Worm (Caenorhabditis elegans): ENCODE results near the gene F32D8.15.

Gene F32D8.15

DNA sequence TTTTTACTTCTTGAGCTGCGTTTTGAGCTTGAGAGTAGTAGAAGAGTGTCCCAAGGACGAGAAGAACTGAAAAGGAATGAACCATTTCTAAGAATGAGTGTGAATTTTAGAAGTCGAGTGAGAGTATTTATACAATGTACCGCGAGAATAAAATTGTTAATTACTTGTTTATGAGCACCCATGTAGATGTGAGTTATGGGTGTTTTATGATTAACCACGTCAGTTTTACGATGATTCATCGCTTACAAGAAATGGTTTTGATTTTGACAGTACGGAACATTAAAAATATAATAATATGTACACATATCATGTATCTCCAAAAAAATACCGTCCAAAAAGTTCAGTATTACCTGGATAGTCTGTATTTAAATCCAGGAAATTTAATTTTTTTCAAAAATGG lies 50.5 kb downstream of the F32D8.15 start, which contains the start of gene clec-221:
clec-221 (minus strand) TSS at position 101 of the 400 bp plus-strand sequence.
- TF ChIP-seq skn-1 (tag; optimal IDR thresholded peaks at IDR 0.05): no peak
- TF ChIP-seq lin-1 (GFP tag; IDR thresholded peaks at IDR 0.05): no peak
- TF ChIP-seq ZK546.5 (tag; optimal IDR thresholded peaks at IDR 0.05): no peak
- TF ChIP-seq ces-1 (GFP tag; optimal IDR thresholded peaks at IDR 0.05): no peak
- TF ChIP-seq T20F7.1 (GFP tag; optimal IDR thresholded peaks at IDR 0.05): no peak
- no peak for TF ChIP-seq ctbp-1 (GFP tag; IDR thresholded peaks at IDR 0.05)
- TF ChIP-seq F49E8.2 (tag; optimal IDR thresholded peaks at IDR 0.05; ENCODE audit: borderline replicate concordance): no peak
- TF ChIP-seq unc-62 (GFP tag; optimal IDR thresholded peaks at IDR 0.05 in 1 of 2): no peak
- no peak for TF ChIP-seq unc-62 (tag; optimal IDR thresholded peaks at IDR 0.05)
- no peak for TF ChIP-seq dve-1 (tag; optimal IDR thresholded peaks at IDR 0.05; ENCODE audit: insufficient read depth)
- TF ChIP-seq Y105C5A.15 (GFP tag; IDR thresholded peaks at IDR 0.05): no peak
- TF ChIP-seq pha-4 (GFP tag; IDR thresholded peaks at IDR 0.05): no peak
- no peak for TF ChIP-seq pha-4 (tag; optimal IDR thresholded peaks at IDR 0.05)

DNA sequence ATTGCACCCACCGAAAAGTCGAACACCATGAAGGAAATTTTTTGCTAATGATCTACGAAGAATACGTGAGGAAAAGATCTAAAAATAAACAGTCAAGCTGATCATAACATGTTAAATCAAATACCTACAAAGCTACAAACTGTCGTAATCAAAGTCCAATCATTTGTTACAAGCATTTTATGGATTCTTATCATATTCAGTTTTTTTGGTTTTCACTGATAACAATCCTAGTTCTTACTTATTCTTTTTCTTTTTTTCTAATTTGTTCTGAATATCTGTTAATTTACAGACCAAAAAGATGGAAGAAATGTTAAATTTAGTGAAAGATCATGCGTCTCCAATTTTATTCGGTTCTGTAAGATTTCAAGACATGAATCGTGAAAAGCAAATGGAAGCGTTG lies 51.0 kb downstream of the F32D8.15 start, which contains the start of gene F17C11.6:
F17C11.6 (plus strand) TSS at position 290 of the 400 bp plus-strand sequence.
- TF ChIP-seq dve-1 (tag; optimal IDR thresholded peaks at IDR 0.05; ENCODE audit: insufficient read depth) (peak; percentile 7), unc-62 (GFP tag; optimal IDR thresholded peaks at IDR 0.05 in 1 of 2) (no peak), unc-62 (tag; optimal IDR thresholded peaks at IDR 0.05) (no peak), daf-16 (GFP tag; optimal IDR thresholded peaks at IDR 0.05) (no peak), daf-16 (tag; optimal IDR thresholded peaks at IDR 0.05) (peak; percentile 27)

DNA sequence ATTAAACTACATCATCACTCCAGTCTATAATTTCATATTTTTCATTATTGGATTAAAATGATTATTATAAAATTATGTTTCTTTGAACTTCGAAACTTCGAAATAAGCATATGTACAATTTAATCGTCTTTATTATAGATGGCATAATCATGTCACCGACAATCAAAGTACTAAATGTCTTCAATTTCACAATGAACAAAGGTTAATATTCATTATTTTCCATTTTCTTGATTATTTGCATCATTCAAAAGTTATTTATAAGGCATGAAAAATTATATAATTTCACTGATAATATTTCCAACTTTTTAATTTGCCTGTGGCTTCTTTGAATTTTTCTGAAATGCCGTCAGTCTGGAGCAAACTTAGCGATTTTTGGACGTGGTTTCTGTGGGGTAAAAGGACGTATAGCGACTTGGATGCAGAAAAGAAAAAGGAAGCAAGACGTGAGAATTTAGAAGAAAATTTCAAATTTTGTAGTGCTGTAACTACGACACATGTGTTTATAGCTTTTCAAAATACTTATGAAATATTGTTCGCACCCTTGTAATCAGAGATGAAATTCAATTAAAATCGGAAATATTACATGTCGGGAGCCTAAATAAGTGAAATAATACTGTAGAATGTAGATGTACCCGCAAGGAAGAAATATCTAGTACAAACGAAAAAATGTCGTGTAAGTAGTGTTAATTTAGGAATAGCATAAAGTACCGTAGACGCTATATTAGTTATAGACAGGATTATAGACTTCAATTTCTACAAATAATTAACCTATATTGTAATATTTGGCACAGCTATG lies 52.0 kb downstream of the F32D8.15 start, which contains the start of gene F17C11.13:
F17C11.13 (plus strand) TSS at position 243 of the 796 bp plus-strand sequence.
- TF ChIP-seq fos-1 (tag; optimal IDR thresholded peaks at IDR 0.05) (no peak), lin-29 (GFP tag; IDR thresholded peaks at IDR 0.05) (no peak), nhr-102 (tag; optimal IDR thresholded peaks at IDR 0.05) (no peak), dve-1 (tag; optimal IDR thresholded peaks at IDR 0.05; ENCODE audit: insufficient read depth) (peak; percentile 36), set-16 (GFP tag; IDR thresholded peaks at IDR 0.05) (no peak), nhr-28 (tag; optimal IDR thresholded peaks at IDR 0.05) (no peak), ceh-32 (tag; optimal IDR thresholded peaks at IDR 0.05; ENCODE audit: poor library complexity) (no peak), madf-5 (GFP tag; IDR thresholded peaks at IDR 0.05) (no peak), daf-12 (tag; optimal IDR thresholded peaks at IDR 0.05) (no peak), mdt-29 (GFP tag; IDR thresholded peaks at IDR 0.05) (no peak), Y5F2A.4 (GFP tag; optimal IDR thresholded peaks at IDR 0.05) (no peak), nhr-11 (tag; optimal IDR thresholded peaks at IDR 0.05) (no peak), lin-1 (GFP tag; IDR thresholded peaks at IDR 0.05) (no peak), gei-8 (GFP tag; optimal IDR thresholded peaks at IDR 0.05) (no peak), Y105C5A.15 (GFP tag; IDR thresholded peaks at IDR 0.05) (no peak), daf-19 (GFP tag; conservative IDR thresholded peaks at IDR 0.05) (no peak), ztf-7 (tag; optimal IDR thresholded peaks at IDR 0.05) (no peak), hmg-1.1 (GFP tag; IDR thresholded peaks at IDR 0.05) (no peak), egl-27 (tag; optimal IDR thresholded peaks at IDR 0.05) (no peak), ztf-11 (tag; optimal IDR thresholded peaks at IDR 0.05) (no peak), mep-1 (tag; optimal IDR thresholded peaks at IDR 0.05) (peak; percentile 59), hlh-11 (tag; optimal IDR thresholded peaks at IDR 0.05) (peak; percentile 8), pqm-1 (tag; optimal IDR thresholded peaks at IDR 0.05) (peak; percentile 39), Y75B8A.6 (GFP tag; IDR thresholded peaks at IDR 0.05) (no peak), snpc-4 (tag; optimal IDR thresholded peaks at IDR 0.05) (no peak), mes-2 (tag; optimal IDR thresholded peaks at IDR 0.05; ENCODE audit: poor library complexity, severe bottlenecking) (no peak), daf-8 (GFP tag; IDR thresholded peaks at IDR 0.05) (no peak), lir-3 (tag; optimal IDR thresholded peaks at IDR 0.05) (no peak), lsy-2 (tag; optimal IDR thresholded peaks at IDR 0.05) (no peak), D1046.2 (GFP tag; IDR thresholded peaks at IDR 0.05) (no peak), zfp-3 (GFP tag; conservative IDR thresholded peaks at IDR 0.05) (0 out of 2 replicates have a peak, but pooled peaks have one; percentile 19), aha-1 (tag) (peak; percentile 98), ZK546.5 (tag; optimal IDR thresholded peaks at IDR 0.05) (no peak), saeg-2 (GFP tag; IDR thresholded peaks at IDR 0.05) (no peak), F44E2.7 (GFP tag; IDR thresholded peaks at IDR 0.05) (no peak), R02D3.7 (tag; optimal IDR thresholded peaks at IDR 0.05) (no peak)
